Worm (Caenorhabditis elegans) whole organism, midembryonic: ENCODE results near the gene aps-1.
A peak's percentile ranks its signal among the peaks of the same experiment; 100 is the strongest.

ENCODE experiments used
- T22C8.4 ChIP-seq: fragments of 200-800 bp; sonication (Bioruptor generic); IDR thresholded peaks from 2 replicates; pipeline ENCODE4 v1.3.6; 2022; ENCODE audit warnings: missing genetic modification characterization, missing compliant biosample characterization
- cog-1 ChIP-seq: sonication (generic microtip); optimal IDR thresholded peaks from 2 replicates; lab custom pipeline; 2016; ENCODE audit warnings: missing genetic modification characterization, missing compliant biosample characterization
- flt-1 ChIP-seq: fragments of 200-800 bp; sonication (Bioruptor generic); IDR thresholded peaks from 2 replicates; pipeline ENCODE4 v1.3.6; 2022; ENCODE audit warnings: missing genetic modification characterization, missing compliant biosample characterization
- klf-2 ChIP-seq: fragments of 200-800 bp; sonication (Bioruptor generic); conservative IDR thresholded peaks from 2 replicates; pipeline ENCODE4 v1.3.6; 2022; ENCODE audit warnings: missing genetic modification reagents, missing genetic modification characterization, missing compliant biosample characterization
- med-1 ChIP-seq: sonication (generic microtip); optimal IDR thresholded peaks from 2 replicates; lab custom pipeline; 2017; ENCODE audit warnings: missing genetic modification characterization, mild to moderate bottlenecking, missing compliant biosample characterization, antibody characterized with exemption, missing genetic modification reagents; ENCODE audit not compliant: insufficient read depth
- ref-1 ChIP-seq: fragments of 200-800 bp; sonication (Bioruptor generic); conservative IDR thresholded peaks from 2 replicates; pipeline ENCODE4 v1.3.6; 2022; ENCODE audit warnings: missing genetic modification reagents, missing genetic modification characterization, missing compliant biosample characterization
- tab-1 ChIP-seq: fragments of 200-800 bp; sonication (Bioruptor generic); IDR thresholded peaks from 2 replicates; pipeline ENCODE4 v1.3.6; 2022; ENCODE audit warnings: missing genetic modification characterization, missing compliant biosample characterization
- ztf-23 ChIP-seq: fragments of 200-800 bp; sonication (Bioruptor generic); IDR thresholded peaks from 2 replicates; pipeline ENCODE4 v1.3.6; 2022; ENCODE audit warnings: missing genetic modification reagents, missing genetic modification characterization, missing compliant biosample characterization
- ztf-29 ChIP-seq: fragments of 200-800 bp; sonication (Bioruptor generic); IDR thresholded peaks from 2 replicates; pipeline ENCODE4 v1.3.6; 2022; ENCODE audit warnings: missing genetic modification reagents, missing genetic modification characterization, missing compliant biosample characterization

- TF ChIP-seq ref-1 (GFP tag; lab: Robert Waterston, UW) (no peak), cog-1 (peak; percentile 73), klf-2 (GFP tag; lab: Robert Waterston, UW) (no peak), tab-1 (GFP tag; lab: Robert Waterston, UW) (no peak), flt-1 (GFP tag; lab: Robert Waterston, UW) (peak; percentile 69), T22C8.4 (GFP tag; lab: Robert Waterston, UW) (no peak), med-1 (GFP tag; lab: Kevin White, UChicago) (no peak), ztf-29 (GFP tag; lab: Robert Waterston, UW) (no peak), ztf-23 (GFP tag; lab: Robert Waterston, UW) (no peak)
Measured at ce11 chrV:6053188-6053687, 35.5 kb downstream of the aps-1 start, which contains the start of gene seip-1.
